Worm (Caenorhabditis elegans): ENCODE measurements around the gene asp-2.

Gene asp-2

DNA sequence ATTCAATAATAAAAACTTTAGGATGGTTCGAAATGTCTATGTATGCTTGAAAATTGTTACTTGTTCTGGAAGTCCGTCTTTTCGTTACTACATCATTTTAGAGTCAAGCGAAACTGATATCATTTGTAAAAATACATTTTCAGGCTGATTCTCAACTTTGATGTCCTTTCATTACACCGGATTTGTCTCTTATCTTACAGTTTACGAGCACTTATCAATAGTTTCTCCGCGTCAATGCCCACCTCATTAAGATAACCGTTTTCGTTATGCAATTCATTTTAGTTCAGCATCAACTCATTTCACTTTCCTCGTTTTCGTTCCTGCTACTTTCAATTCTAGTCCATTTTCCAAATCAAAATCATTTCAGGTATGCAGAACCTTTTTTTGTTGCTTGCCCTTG, at the start of gene asp-2:
asp-2 (plus strand) TSS at position 368 of the 400 bp plus-strand sequence.
- TF ChIP-seq elt-2 (tag; optimal IDR thresholded peaks at IDR 0.05) (peak; percentile 69), ceh-24 (tag; optimal IDR thresholded peaks at IDR 0.05) (no peak)

DNA sequence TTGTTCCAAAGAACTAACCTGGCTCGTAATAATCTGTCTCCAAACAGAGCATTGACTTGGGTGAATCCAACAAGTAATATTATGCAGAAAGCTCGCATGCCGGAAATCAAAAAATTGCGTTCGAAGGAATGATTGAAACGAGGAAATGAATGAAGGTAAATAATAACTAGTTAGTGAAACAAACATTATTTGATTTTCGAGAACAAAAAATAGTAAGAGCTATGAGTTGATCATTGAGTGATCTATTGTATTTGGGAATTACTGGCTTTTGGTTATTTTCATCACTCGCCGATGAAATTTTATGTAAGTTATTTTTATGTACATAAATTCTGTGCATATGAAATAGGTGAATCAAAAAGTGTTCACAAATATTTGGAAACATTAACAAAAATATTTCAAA, 48.1 kb upstream of the asp-2 start, which contains the start of gene B0222.5:
B0222.5 (minus strand) TSS at position 101 of the 400 bp plus-strand sequence.
- no peak for TF ChIP-seq hlh-15 (tag; optimal IDR thresholded peaks at IDR 0.05)
- no peak for TF ChIP-seq ceh-48 (tag; optimal IDR thresholded peaks at IDR 0.05)
- no peak for TF ChIP-seq ztf-16 (tag; optimal IDR thresholded peaks at IDR 0.05)

DNA sequence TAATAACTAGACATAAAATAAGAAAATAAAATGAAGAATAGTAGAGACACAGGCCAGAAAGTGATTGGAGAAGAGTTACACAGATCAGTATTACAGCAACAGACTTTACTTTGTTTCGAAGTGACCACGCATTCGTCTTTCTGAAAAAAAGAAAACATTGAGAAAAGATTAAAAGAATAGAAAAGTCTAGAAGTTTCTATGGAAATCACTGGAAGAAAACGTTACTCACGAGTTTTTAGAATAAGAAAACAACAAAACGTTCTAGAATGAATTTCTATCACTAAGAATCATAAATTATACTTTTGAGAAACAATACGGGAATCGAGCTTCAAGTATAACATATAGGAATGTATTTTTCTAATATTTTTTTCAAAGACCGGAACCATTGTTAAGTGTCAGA, 47.3 kb upstream of the asp-2 start:
- TF ChIP-seq lim-6 (tag; optimal IDR thresholded peaks at IDR 0.05): no peak
- TF ChIP-seq pag-3 (tag; optimal IDR thresholded peaks at IDR 0.05; ENCODE audit: borderline replicate concordance): no peak
- TF ChIP-seq T23F11.4 (GFP tag; optimal IDR thresholded peaks at IDR 0.05): no peak

DNA sequence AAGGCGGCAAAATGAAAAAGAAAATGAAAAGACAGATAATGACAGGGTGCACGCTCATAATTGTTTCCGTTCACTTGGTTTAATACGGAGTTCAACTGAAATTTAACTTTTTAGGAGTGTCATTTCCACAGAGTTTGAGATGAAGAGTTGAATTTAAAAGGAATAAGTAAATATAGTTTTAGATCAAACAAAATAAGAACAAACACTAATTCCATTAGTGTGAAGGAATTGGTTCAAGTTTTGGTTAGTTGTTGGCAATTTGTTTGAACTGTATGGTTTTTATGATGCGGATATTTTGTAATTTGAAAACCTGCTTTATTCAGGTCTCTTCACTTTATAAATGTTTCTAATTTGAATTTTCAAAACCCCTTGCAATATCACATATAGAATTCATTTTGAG, 46.2 kb upstream of the asp-2 start, which contains the start of gene B0222.15:
B0222.15 (minus strand) TSS at position 101 of the 400 bp plus-strand sequence.
- TF ChIP-seq ceh-24 (tag; optimal IDR thresholded peaks at IDR 0.05) (no peak), hlh-6 (tag; optimal IDR thresholded peaks at IDR 0.05) (no peak), ceh-18 (tag; optimal IDR thresholded peaks at IDR 0.05) (no peak), zip-5 (tag; optimal IDR thresholded peaks at IDR 0.05) (no peak), sox-2 (GFP tag; IDR thresholded peaks at IDR 0.05) (no peak), elt-4 (tag; optimal IDR thresholded peaks at IDR 0.05) (no peak), pqm-1 (tag; optimal IDR thresholded peaks at IDR 0.05) (no peak), ceh-14 (tag; optimal IDR thresholded peaks at IDR 0.05) (no peak), madf-2 (tag; optimal IDR thresholded peaks at IDR 0.05) (no peak)

DNA sequence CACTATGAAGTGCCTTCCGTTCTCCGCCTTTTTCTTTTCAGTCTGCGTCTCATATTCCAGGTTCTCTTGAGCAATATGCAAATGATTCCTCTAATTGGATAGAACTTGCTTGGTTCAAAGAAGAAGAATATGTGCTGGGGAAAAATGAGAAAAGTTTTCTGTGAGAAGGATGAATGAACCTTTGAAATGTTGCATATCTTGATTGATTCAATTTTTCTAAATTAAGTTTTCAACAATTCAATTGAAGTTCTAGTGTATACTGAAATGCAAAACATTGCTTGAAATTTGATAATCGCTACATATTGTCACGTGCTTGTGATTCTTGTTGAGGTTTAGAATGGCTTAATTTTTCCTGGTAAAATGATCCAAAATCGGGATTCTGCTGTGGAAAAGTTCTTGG, 45.3 kb upstream of the asp-2 start:
- TF ChIP-seq ceh-2 (tag; optimal IDR thresholded peaks at IDR 0.05) (no peak), unc-42 (tag; optimal IDR thresholded peaks at IDR 0.05) (peak; percentile 93)

DNA sequence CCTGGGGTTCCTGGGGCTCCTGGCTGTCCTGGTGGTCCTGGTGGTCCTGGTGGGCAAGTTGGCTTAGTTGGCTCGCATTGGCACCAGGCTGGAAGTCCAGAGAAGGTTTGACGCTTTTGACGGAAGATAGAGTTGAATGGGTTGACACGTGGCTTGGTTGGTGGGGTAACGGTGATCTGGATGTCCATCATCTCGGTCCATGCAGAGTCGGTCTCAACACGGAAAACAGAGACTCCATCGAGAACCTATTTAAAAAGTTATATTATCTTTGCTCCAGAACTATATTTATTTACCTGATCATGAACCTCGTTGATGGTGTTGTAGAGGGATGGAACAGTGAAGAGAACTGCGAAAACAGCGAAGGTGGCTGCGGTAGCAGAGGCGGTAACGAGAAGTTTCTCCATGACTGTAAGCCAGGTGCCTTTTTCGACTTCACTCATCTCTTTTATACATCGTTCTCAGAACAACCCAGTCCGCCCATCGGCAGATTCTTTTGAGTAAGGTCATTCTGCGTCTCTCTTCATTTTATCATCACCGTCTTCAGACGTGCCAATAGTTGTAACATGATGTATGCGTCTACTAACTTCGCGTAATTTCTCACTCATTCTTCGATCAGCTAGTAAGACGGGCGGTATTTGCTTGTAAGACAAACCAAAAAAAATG, 42.5 kb upstream of the asp-2 start, which contains the start of gene col-144:
col-144 (minus strand) TSS at position 419 of the 663 bp plus-strand sequence.
- TF ChIP-seq F13H6.1 (tag; optimal IDR thresholded peaks at IDR 0.05): no peak

DNA sequence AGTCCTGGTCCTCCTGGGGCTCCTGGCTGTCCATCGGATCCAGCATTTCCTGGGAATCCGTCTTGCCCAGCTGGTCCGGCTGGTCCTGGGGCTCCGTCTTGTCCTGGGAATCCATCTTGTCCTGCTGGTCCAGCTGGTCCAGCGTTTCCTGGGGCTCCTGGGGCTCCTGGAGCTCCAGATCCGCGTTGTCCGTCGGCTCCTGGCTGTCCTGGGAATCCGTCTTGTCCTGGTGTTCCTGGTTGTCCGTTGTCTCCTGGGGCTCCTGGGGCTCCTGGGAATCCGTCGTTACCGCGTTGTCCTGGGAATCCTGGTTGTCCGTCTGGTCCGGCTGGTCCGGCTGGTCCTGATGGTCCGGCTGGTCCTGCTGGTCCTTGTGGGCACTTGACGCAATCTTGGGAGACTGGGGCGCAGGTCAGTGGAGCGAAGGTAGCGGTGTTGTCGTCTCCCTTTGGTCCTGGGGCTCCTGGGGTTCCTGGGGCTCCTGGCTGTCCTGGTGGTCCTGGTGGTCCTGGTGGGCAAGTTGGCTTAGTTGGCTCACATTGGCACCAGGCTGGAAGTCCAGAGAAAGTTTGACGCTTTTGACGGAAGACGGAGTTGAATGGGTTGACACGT, 40.7 kb upstream of the asp-2 start:
- TF ChIP-seq sox-4 (tag; optimal IDR thresholded peaks at IDR 0.05): no peak
- TF ChIP-seq ceh-45 (GFP tag; IDR thresholded peaks at IDR 0.05): no peak
- no peak for TF ChIP-seq K02D7.2 (tag; optimal IDR thresholded peaks at IDR 0.05)
- TF ChIP-seq zip-5 (tag; optimal IDR thresholded peaks at IDR 0.05): no peak
- TF ChIP-seq fax-1 (tag; optimal IDR thresholded peaks at IDR 0.05): no peak
- no peak for TF ChIP-seq unc-42 (tag; optimal IDR thresholded peaks at IDR 0.05)
- no peak for TF ChIP-seq Y22D7AL.16 (tag; optimal IDR thresholded peaks at IDR 0.05)

DNA sequence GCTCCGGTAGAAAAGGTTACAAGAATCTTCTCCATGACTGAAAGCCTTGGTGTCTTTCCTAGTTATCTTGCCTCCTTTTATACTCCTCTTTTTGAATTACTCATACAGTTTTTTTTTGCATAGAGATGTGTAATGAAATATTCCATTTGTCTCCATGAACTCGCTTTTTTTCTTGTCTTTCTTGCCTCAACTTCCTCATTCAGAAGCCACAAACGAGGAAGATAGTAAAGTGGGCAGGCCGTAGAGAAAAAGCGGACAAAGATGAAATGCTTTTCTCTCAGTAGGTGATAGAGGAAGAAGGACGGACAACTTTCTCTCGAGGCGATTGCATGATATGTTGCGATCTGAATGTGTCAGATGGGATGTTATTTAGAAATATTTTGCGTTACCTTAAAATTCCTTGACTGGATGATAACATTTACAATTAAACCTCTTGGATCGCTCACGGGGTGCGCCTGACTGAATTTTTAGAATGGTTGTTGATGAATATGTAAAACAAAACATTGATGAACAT, 39.9 kb upstream of the asp-2 start, which contains the start of gene col-145:
col-145 (minus strand) TSS at position 51 of the 514 bp plus-strand sequence.
- TF ChIP-seq tbx-2 (tag; optimal IDR thresholded peaks at IDR 0.05): no peak
- TF ChIP-seq npax-4 (tag; optimal IDR thresholded peaks at IDR 0.05): no peak
- no peak for TF ChIP-seq madf-2 (tag; optimal IDR thresholded peaks at IDR 0.05)
- no peak for TF ChIP-seq odd-2 (tag; optimal IDR thresholded peaks at IDR 0.05)
- TF ChIP-seq hlh-8 (tag; optimal IDR thresholded peaks at IDR 0.05): no peak
- TF ChIP-seq F13H6.1 (tag; optimal IDR thresholded peaks at IDR 0.05): no peak
- no peak for TF ChIP-seq T23F11.4 (GFP tag; optimal IDR thresholded peaks at IDR 0.05)
- TF ChIP-seq ahr-1 (tag; optimal IDR thresholded peaks at IDR 0.05): no peak
- TF ChIP-seq ceh-14 (tag; optimal IDR thresholded peaks at IDR 0.05): no peak

All from whole organism, late embryonic.